Fruit fly (Drosophila melanogaster): ENCODE measurements around the gene TwdlG.

The TwdlG gene

dm6 chr3R:4229137-4229764, 21.9 kb downstream of the TwdlG start, which contains the start of gene DhpD (continued):
- TF ChIP-seq CG3726 (GFP tag; IDR thresholded peaks at IDR 0.05) (no peak), CoRest (tag; optimal IDR thresholded peaks at IDR 0.05) (peak; percentile 78), odd (GFP tag; optimal IDR thresholded peaks at IDR 0.05) (no peak), CG17385 (GFP tag; optimal IDR thresholded peaks at IDR 0.05) (peak; percentile 71), croc (GFP tag; conservative IDR thresholded peaks at IDR 0.05) (peak; percentile 42; the same call in 2 of the 3 replicates), Xrp1 (GFP tag; IDR thresholded peaks at IDR 0.05) (peak; percentile 81), gcm (GFP tag; optimal IDR thresholded peaks at IDR 0.05) (no peak), pita (GFP tag; optimal IDR thresholded peaks at IDR 0.05) (peak; percentile 15), Spps (tag; optimal IDR thresholded peaks at IDR 0.05) (no peak), CrebB (tag; optimal IDR thresholded peaks at IDR 0.05) (no peak), en (GFP tag; optimal IDR thresholded peaks at IDR 0.05) (no peak), Aef1 (GFP tag; IDR thresholded peaks at IDR 0.05) (peak; percentile 67), row (GFP tag; IDR thresholded peaks at IDR 0.05) (peak; percentile 88), CG13775 (GFP tag; optimal IDR thresholded peaks at IDR 0.05) (peak; percentile 55), CG17912 (GFP tag; optimal IDR thresholded peaks at IDR 0.05) (no peak), CG6272 (GFP tag; IDR thresholded peaks at IDR 0.05) (peak; percentile 67; the same call in 1 of the 2 replicates), pb (GFP tag; optimal IDR thresholded peaks at IDR 0.05) (no peak), inv (GFP tag; IDR thresholded peaks at IDR 0.05; ENCODE audit: partially characterized antibody) (peak; percentile 91), bbx (GFP tag; IDR thresholded peaks at IDR 0.05; ENCODE audit: partially characterized antibody) (peak; percentile 93), shn (GFP tag; optimal IDR thresholded peaks at IDR 0.05) (no peak), ab (GFP tag; optimal IDR thresholded peaks at IDR 0.05) (no peak), wor (GFP tag; IDR thresholded peaks at IDR 0.05) (no peak), Stat92E (GFP tag; optimal IDR thresholded peaks at IDR 0.05) (no peak), CG7928 (GFP tag; optimal IDR thresholded peaks at IDR 0.05) (peak; percentile 39), fd96Cb (tag; optimal IDR thresholded peaks at IDR 0.05) (peak; percentile 63), CG4360 (GFP tag; IDR thresholded peaks at IDR 0.05) (no peak), nerfin-1 (tag; optimal IDR thresholded peaks at IDR 0.05) (no peak), CG33213 (GFP tag; optimal IDR thresholded peaks at IDR 0.05) (peak; percentile 35), CG31441 (GFP tag; IDR thresholded peaks at IDR 0.05) (peak; percentile 72), CG14014 (GFP tag; IDR thresholded peaks at IDR 0.05) (peak; percentile 54), lilli (GFP tag; optimal IDR thresholded peaks at IDR 0.05) (peak; percentile 79), dpn (GFP tag; optimal IDR thresholded peaks at IDR 0.05) (peak; percentile 55 to 64), psq (GFP tag; optimal IDR thresholded peaks at IDR 0.05) (peak; percentile 18), CG1647 (GFP tag; optimal IDR thresholded peaks at IDR 0.05) (peak; percentile 49), CG3407 (GFP tag; optimal IDR thresholded peaks at IDR 0.05) (peak; percentile 42), CG34224 (GFP tag; IDR thresholded peaks at IDR 0.05; ENCODE audit: partially characterized antibody) (peak; percentile 36; the same call in 2 of the 3 replicates), Sox100B (GFP tag; optimal IDR thresholded peaks at IDR 0.05) (no peak), pho (GFP tag; optimal IDR thresholded peaks at IDR 0.05) (peak; percentile 57), CG18764 (GFP tag; optimal IDR thresholded peaks at IDR 0.05) (peak; percentile 30), lab (GFP tag; optimal IDR thresholded peaks at IDR 0.05) (peak; percentile 85), CG15479 (GFP tag; optimal IDR thresholded peaks at IDR 0.05) (no peak), CG34422 (GFP tag; IDR thresholded peaks at IDR 0.05) (peak; percentile 53; the same call in 1 of the 3 replicates), ci (GFP tag; IDR thresholded peaks at IDR 0.05) (peak; percentile 83; the same call in 2 of the 3 replicates), hth (optimal IDR thresholded peaks at IDR 0.05) (no peak), CG12104 (GFP tag; optimal IDR thresholded peaks at IDR 0.05) (peak; percentile 72), org-1 (GFP tag; optimal IDR thresholded peaks at IDR 0.05) (peak; percentile 6)

Data from whole organism, embryonic.